Fruit fly (Drosophila melanogaster): ENCODE data around the gene CG7231.

Gene CG7231

dm6 chr2L:7998655-7999054 lies 14.9 kb downstream of the CG7231 start, which contains the start of gene Sirup (continued):
- TF ChIP-seq Ets21C (GFP tag; optimal IDR thresholded peaks at IDR 0.05) = no peak
- TF ChIP-seq CG16779 (tag; optimal IDR thresholded peaks at IDR 0.05) = peak; percentile 39
- peak; percentile 29 for TF ChIP-seq Eip75B (GFP tag; optimal IDR thresholded peaks at IDR 0.05)
- no peak for TF ChIP-seq CG6163 (GFP tag; IDR thresholded peaks at IDR 0.05)
- TF ChIP-seq CG6276 (GFP tag; optimal IDR thresholded peaks at IDR 0.05) = no peak
- TF ChIP-seq Eip78C (GFP tag) = peak; percentile 72
- TF ChIP-seq net (GFP tag; optimal IDR thresholded peaks at IDR 0.05) = peak; percentile 59
- peak; percentile 50; the same call in 2 of the 3 replicates for TF ChIP-seq CG8119 (GFP tag; IDR thresholded peaks at IDR 0.05)
- TF ChIP-seq eg (GFP tag; IDR thresholded peaks at IDR 0.05) = peak; percentile 54; the same call in 1 of the 3 replicates
- peak; percentile 69 for TF ChIP-seq svp (GFP tag)
- peak; percentile 49 for TF ChIP-seq esn (GFP tag; optimal IDR thresholded peaks at IDR 0.05)
- no peak for TF ChIP-seq Blimp-1 (GFP tag; optimal IDR thresholded peaks at IDR 0.05)
- no peak for TF ChIP-seq CG8632 (GFP tag; optimal IDR thresholded peaks at IDR 0.05)
- TF ChIP-seq Sox102F (GFP tag; optimal IDR thresholded peaks at IDR 0.05) = peak; percentile 43
- TF ChIP-seq CG7368 (GFP tag; optimal IDR thresholded peaks at IDR 0.05) = no peak
- TF ChIP-seq topi (GFP tag; optimal IDR thresholded peaks at IDR 0.05) = no peak
- TF ChIP-seq OdsH (GFP tag; optimal IDR thresholded peaks at IDR 0.05) = peak; percentile 2
- no peak for TF ChIP-seq acj6 (GFP tag; optimal IDR thresholded peaks at IDR 0.05)
- peak; percentile 40; the same call in 1 of the 2 replicates for TF ChIP-seq CG15336 (GFP tag; IDR thresholded peaks at IDR 0.05)
- TF ChIP-seq CG6854 (GFP tag; optimal IDR thresholded peaks at IDR 0.05) = peak; percentile 68
- TF ChIP-seq Lpt (GFP tag; optimal IDR thresholded peaks at IDR 0.05) = peak; percentile 34
- no peak for TF ChIP-seq CG11762 (GFP tag; optimal IDR thresholded peaks at IDR 0.05; ENCODE audit: insufficient read depth)
- TF ChIP-seq vri (GFP tag; optimal IDR thresholded peaks at IDR 0.05) = peak; percentile 93
- TF ChIP-seq Met (GFP tag; optimal IDR thresholded peaks at IDR 0.05) = no peak
- no peak for TF ChIP-seq CG31627 (GFP tag; optimal IDR thresholded peaks at IDR 0.05)
- TF ChIP-seq dac (GFP tag; optimal IDR thresholded peaks at IDR 0.05) = no peak
- no peak for TF ChIP-seq spab (GFP tag; optimal IDR thresholded peaks at IDR 0.05)
- TF ChIP-seq ss (GFP tag; optimal IDR thresholded peaks at IDR 0.05) = peak; percentile 16 to 47
- no peak for TF ChIP-seq CG11902 (GFP tag; optimal IDR thresholded peaks at IDR 0.05)
- no peak for TF ChIP-seq Sox15 (GFP tag; optimal IDR thresholded peaks at IDR 0.05)
- TF ChIP-seq Hr4 (GFP tag; optimal IDR thresholded peaks at IDR 0.05) = no peak
- TF ChIP-seq CG8319 (GFP tag; optimal IDR thresholded peaks at IDR 0.05) = no peak

- TF ChIP-seq Hr38 (GFP tag; optimal IDR thresholded peaks at IDR 0.05) (no peak), Met (GFP tag; optimal IDR thresholded peaks at IDR 0.05) (peak; percentile 93), CG6792 (GFP tag; optimal IDR thresholded peaks at IDR 0.05) (peak; percentile 87), Eip75B (GFP tag; optimal IDR thresholded peaks at IDR 0.05) (peak; percentile 93), CG6276 (GFP tag; optimal IDR thresholded peaks at IDR 0.05) (peak; percentile 99), salr (GFP tag; optimal IDR thresholded peaks at IDR 0.05) (peak; percentile 80 to 90), Ets21C (GFP tag; optimal IDR thresholded peaks at IDR 0.05) (peak; percentile 85), esn (GFP tag; optimal IDR thresholded peaks at IDR 0.05) (peak; percentile 90), eg (GFP tag; IDR thresholded peaks at IDR 0.05) (peak; percentile 94), Gug (GFP tag; IDR thresholded peaks at IDR 0.05) (peak; percentile 88), CG10631 (GFP tag; optimal IDR thresholded peaks at IDR 0.05) (peak; percentile 90), fd85E (GFP tag; optimal IDR thresholded peaks at IDR 0.05) (peak; percentile 85), CG34406 (GFP tag; optimal IDR thresholded peaks at IDR 0.05) (peak; percentile 86), cyc (GFP tag; optimal IDR thresholded peaks at IDR 0.05) (peak; percentile 95), Eip93F (GFP tag; optimal IDR thresholded peaks at IDR 0.05) (peak; percentile 68), lz (GFP tag; optimal IDR thresholded peaks at IDR 0.05) (peak; percentile 91), Sox15 (GFP tag; optimal IDR thresholded peaks at IDR 0.05) (peak; percentile 79), spab (GFP tag; optimal IDR thresholded peaks at IDR 0.05) (peak; percentile 95), dsx (GFP tag; optimal IDR thresholded peaks at IDR 0.05; ENCODE audit: poor library complexity, severe bottlenecking) (peak; percentile 90), CG11294 (GFP tag; IDR thresholded peaks at IDR 0.05) (peak; percentile 90), CG1621 (tag; optimal IDR thresholded peaks at IDR 0.05) (peak; percentile 89), CG31627 (GFP tag; optimal IDR thresholded peaks at IDR 0.05) (peak; percentile 91), Eip78C (GFP tag) (peak; percentile 98), CG11762 (GFP tag; optimal IDR thresholded peaks at IDR 0.05; ENCODE audit: insufficient read depth) (peak; percentile 87), pdm3 (GFP tag; optimal IDR thresholded peaks at IDR 0.05) (peak; percentile 91), fd59A (GFP tag; optimal IDR thresholded peaks at IDR 0.05) (peak; percentile 82), Blimp-1 (GFP tag; optimal IDR thresholded peaks at IDR 0.05) (peak; percentile 87), achi (GFP tag; optimal IDR thresholded peaks at IDR 0.05) (peak; percentile 90), CG8119 (GFP tag; IDR thresholded peaks at IDR 0.05) (peak; percentile 94), Ets96B (tag; optimal IDR thresholded peaks at IDR 0.05) (peak; percentile 90), Hr39 (GFP tag; optimal IDR thresholded peaks at IDR 0.05) (peak; percentile 87)
Observed at dm6 chr2L:8000578-8001040, 16.9 kb downstream of the CG7231 start.
